Worm (Caenorhabditis elegans): ENCODE data around the gene F31B9.4.
A peak's percentile ranks its signal among the peaks of the same experiment; 100 is the strongest.

F31B9.4 gene

ce11 chrX:15953086-15953485 lies 36.2 kb upstream of the F31B9.4 start:
- TF ChIP-seq egrh-3 (GFP tag; IDR thresholded peaks at IDR 0.05) (peak; percentile 34; the same call in 1 of the 2 replicates), zfh-2 (GFP tag; conservative IDR thresholded peaks at IDR 0.05) (peak; percentile 51; the same call in 1 of the 2 replicates), ceh-91 (GFP tag; IDR thresholded peaks at IDR 0.05) (no peak)

- TF ChIP-seq B0035.1 (tag; optimal IDR thresholded peaks at IDR 0.05) (no peak), T07F8.4 (tag; optimal IDR thresholded peaks at IDR 0.05) (no peak), mxl-1 (tag; optimal IDR thresholded peaks at IDR 0.05) (no peak), ceh-58 (GFP tag; IDR thresholded peaks at IDR 0.05) (no peak), lin-40 (tag; optimal IDR thresholded peaks at IDR 0.05) (no peak), hlh-26 (GFP tag; conservative IDR thresholded peaks at IDR 0.05) (no peak), F49E8.2 (tag; optimal IDR thresholded peaks at IDR 0.05; ENCODE audit: insufficient read depth) (no peak), lag-1 (GFP tag; IDR thresholded peaks at IDR 0.05) (no peak), F22D6.2 (tag; optimal IDR thresholded peaks at IDR 0.05) (no peak), F10E7.11 (tag; optimal IDR thresholded peaks at IDR 0.05) (no peak), K11D2.4 (GFP tag; IDR thresholded peaks at IDR 0.05) (no peak), fkh-3 (tag; optimal IDR thresholded peaks at IDR 0.05) (no peak), die-1 (tag; optimal IDR thresholded peaks at IDR 0.05) (no peak), rpc-1 (optimal IDR thresholded peaks at IDR 0.05) (no peak), rpc-1 (tag; optimal IDR thresholded peaks at IDR 0.05) (no peak)
Measured at ce11 chrX:15951194-15951593, 34.3 kb upstream of the F31B9.4 start, which contains the start of gene col-186. TSS of gene col-186 (plus strand) at chrX:15951494.

- TF ChIP-seq hmg-20 (GFP tag; IDR thresholded peaks at IDR 0.05) (no peak), zfh-2 (GFP tag; conservative IDR thresholded peaks at IDR 0.05) (peak; percentile 86)
Measured at ce11 chrX:15945806-15946205, 28.9 kb upstream of the F31B9.4 start.

- TF ChIP-seq ztf-3 (GFP tag; optimal IDR thresholded peaks at IDR 0.05) (no peak), let-607 (tag; optimal IDR thresholded peaks at IDR 0.05) (peak; percentile 64 to 77), somi-1 (GFP tag; optimal IDR thresholded peaks at IDR 0.05) (no peak), lin-26 (GFP tag; IDR thresholded peaks at IDR 0.05) (no peak), nhr-80 (tag; optimal IDR thresholded peaks at IDR 0.05) (peak; percentile 78), bed-1 (GFP tag; IDR thresholded peaks at IDR 0.05) (no peak), nfya-2 (GFP tag; IDR thresholded peaks at IDR 0.05) (no peak), D2030.7 (GFP tag; IDR thresholded peaks at IDR 0.05) (no peak)
Measured at ce11 chrX:15944198-15944597, 27.3 kb upstream of the F31B9.4 start.

ce11 chrX:15943709-15944108 lies 26.8 kb upstream of the F31B9.4 start, which contains the start of gene mec-5:
TSS of gene mec-5 (plus strand) at chrX:15944009.
- no peak for TF ChIP-seq madf-6 (GFP tag; IDR thresholded peaks at IDR 0.05)
- TF ChIP-seq C17E4.6 (GFP tag; IDR thresholded peaks at IDR 0.05), result no peak
- no peak for TF ChIP-seq dpff-1 (tag; optimal IDR thresholded peaks at IDR 0.05)

- TF ChIP-seq mxl-1 (tag; optimal IDR thresholded peaks at IDR 0.05) (no peak), ztf-26 (tag; optimal IDR thresholded peaks at IDR 0.05) (no peak), nhr-90 (tag; optimal IDR thresholded peaks at IDR 0.05) (peak; percentile 7), nhr-80 (tag; optimal IDR thresholded peaks at IDR 0.05) (peak; percentile 95), madf-3 (GFP tag; IDR thresholded peaks at IDR 0.05) (no peak), egl-44 (GFP tag; IDR thresholded peaks at IDR 0.05) (no peak), let-607 (tag; optimal IDR thresholded peaks at IDR 0.05) (peak; percentile 28 to 39), snpc-4 (GFP tag; optimal IDR thresholded peaks at IDR 0.05) (no peak), snpc-4 (tag; optimal IDR thresholded peaks at IDR 0.05) (peak in 1 of 4 experiments; percentile 1), Y95B8A.8 (GFP tag; IDR thresholded peaks at IDR 0.05) (0 out of 2 replicates have a peak, but pooled peaks have one; percentile 31), zfh-2 (GFP tag; conservative IDR thresholded peaks at IDR 0.05) (no peak), unc-62 (GFP tag; optimal IDR thresholded peaks at IDR 0.05) (peak; percentile 2), ZK185.1 (tag; optimal IDR thresholded peaks at IDR 0.05; ENCODE audit: poor library complexity, severe bottlenecking) (peak; percentile 22)
Measured at ce11 chrX:15939759-15940334, 22.9 kb upstream of the F31B9.4 start.
